Worm (Caenorhabditis elegans): ENCODE results near the gene str-109.

ce11 chrV:16209837-16210236, 47.8 kb upstream of the str-109 start, which contains the start of gene oac-15:
- TF ChIP-seq F22D6.2 (tag; optimal IDR thresholded peaks at IDR 0.05) (no peak), egl-44 (GFP tag; IDR thresholded peaks at IDR 0.05) (no peak), hlh-26 (GFP tag; conservative IDR thresholded peaks at IDR 0.05) (no peak), cebp-2 (GFP tag; IDR thresholded peaks at IDR 0.05) (no peak), B0035.1 (tag; optimal IDR thresholded peaks at IDR 0.05) (no peak), unc-130 (GFP tag; optimal IDR thresholded peaks at IDR 0.05) (no peak), sptf-2 (GFP tag; optimal IDR thresholded peaks at IDR 0.05) (no peak), him-1 (tag; optimal IDR thresholded peaks at IDR 0.05) (no peak), ceh-91 (GFP tag; IDR thresholded peaks at IDR 0.05) (no peak), F23B12.7 (tag; optimal IDR thresholded peaks at IDR 0.05; ENCODE audit: insufficient read depth) (no peak), egl-18 (GFP tag; IDR thresholded peaks at IDR 0.05) (no peak), nfyb-1 (GFP tag; IDR thresholded peaks at IDR 0.05) (no peak), nfya-1 (tag; optimal IDR thresholded peaks at IDR 0.05; ENCODE audit: borderline replicate concordance, insufficient read depth) (no peak)
